Worm (Caenorhabditis elegans) whole organism, L1 larva: ENCODE data around the gene odd-2.

ENCODE experiments used
- C04F5.9 ChIP-seq: sonication (generic microtip); optimal IDR thresholded peaks from 2 replicates; lab custom pipeline; 2016; ENCODE audit warnings: missing genetic modification characterization, missing compliant biosample characterization
- C34B4.2 ChIP-seq: sonication (generic microtip); optimal IDR thresholded peaks from 2 replicates; lab custom pipeline; 2017; ENCODE audit warnings: mild to moderate bottlenecking, missing genetic modification characterization, missing compliant biosample characterization
- Y116A8C.19 ChIP-seq: sonication (generic microtip); optimal IDR thresholded peaks from 2 replicates; lab custom pipeline; 2016; ENCODE audit warnings: missing compliant biosample characterization, missing genetic modification characterization, borderline replicate concordance
- aha-1 ChIP-seq: fragments of 150-350 bp; optimal IDR thresholded peaks from 2 replicates; lab custom pipeline; 2014; ENCODE audit warnings: missing biosample characterization, missing genetic modification characterization
- aly-2 ChIP-seq: fragments of 150-350 bp; optimal IDR thresholded peaks from 2 replicates; lab custom pipeline; 2014; ENCODE audit warnings: missing biosample characterization, missing genetic modification characterization
- ceh-63 ChIP-seq: fragments of 200-800 bp; sonication (Bioruptor generic); optimal IDR thresholded peaks from 2 replicates; lab custom pipeline; 2018; ENCODE audit warnings: mild to moderate bottlenecking, missing genetic modification characterization, missing compliant biosample characterization
- ceh-8 ChIP-seq: fragments of 200-800 bp; sonication (Bioruptor generic); optimal IDR thresholded peaks from 2 replicates; lab custom pipeline; 2018; ENCODE audit warnings: mild to moderate bottlenecking, missing genetic modification characterization, moderate library complexity, missing compliant biosample characterization
- ceh-90 ChIP-seq: sonication (generic microtip); optimal IDR thresholded peaks from 2 replicates; lab custom pipeline; 2016; ENCODE audit warnings: missing genetic modification characterization, missing compliant biosample characterization
- dsc-1 ChIP-seq: sonication (generic microtip); optimal IDR thresholded peaks from 2 replicates; lab custom pipeline; 2016; ENCODE audit warnings: mild to moderate bottlenecking, missing genetic modification characterization, missing compliant biosample characterization
- efl-1 ChIP-seq, 4 experiments: fragments of 150-350 bp; optimal IDR thresholded peaks in 3 of 4; peaks in 1 of 4; 1 replicate in 1 of 4; 2 replicates in 3 of 4; lab custom pipeline; 2014; ENCODE audit warnings: missing biosample characterization in 2 of 4, missing genetic modification characterization in 2 of 4, missing genetic modification reagents in 2 of 4
- egl-27 ChIP-seq, 2 experiments: fragments of 150-350 bp in 1 of 2; sonication (generic microtip); optimal IDR thresholded peaks; 3 replicates each; lab custom pipeline; 2017 to 2018; ENCODE audit warnings: missing biosample characterization in 2 of 2, missing genetic modification characterization in 2 of 2, missing genetic modification reagents in 2 of 2
- elt-2 ChIP-seq: sonication (generic microtip); optimal IDR thresholded peaks from 2 replicates; lab custom pipeline; 2016; ENCODE audit warnings: missing genetic modification characterization, mild to moderate bottlenecking, inconsistent platforms, missing compliant biosample characterization, missing genetic modification reagents
- ets-5 ChIP-seq: fragments of 200-800 bp; sonication (Bioruptor generic); IDR thresholded peaks from 2 replicates; pipeline ENCODE4 v1.3.6; 2022; ENCODE audit warnings: missing genetic modification characterization, missing compliant biosample characterization
- grh-1 ChIP-seq: fragments of 200-800 bp; sonication (Bioruptor generic); IDR thresholded peaks from 2 replicates; pipeline ENCODE4 v1.3.6; 2022; ENCODE audit warnings: missing genetic modification reagents, missing genetic modification characterization, missing compliant biosample characterization
- irx-1 ChIP-seq: sonication (generic microtip); optimal IDR thresholded peaks from 2 replicates; lab custom pipeline; 2016; ENCODE audit warnings: missing genetic modification characterization, missing compliant biosample characterization
- jun-1 ChIP-seq: fragments of 150-350 bp; optimal IDR thresholded peaks from 2 replicates; lab custom pipeline; 2014; ENCODE audit warnings: missing biosample characterization, missing genetic modification reagents, missing genetic modification characterization
- lin-14 ChIP-seq: fragments of 200-800 bp; sonication (Bioruptor generic); optimal IDR thresholded peaks from 2 replicates; lab custom pipeline; 2018; ENCODE audit warnings: mild to moderate bottlenecking, missing genetic modification characterization, moderate library complexity, missing compliant biosample characterization
- lin-35 ChIP-seq, 2 experiments: fragments of 150-350 bp; optimal IDR thresholded peaks; 2 replicates each; lab custom pipeline; 2014; ENCODE audit warnings: missing biosample characterization in 2 of 2, missing genetic modification characterization in 2 of 2, missing genetic modification reagents in 2 of 2
- lir-3 ChIP-seq: sonication (generic microtip); optimal IDR thresholded peaks from 2 replicates; lab custom pipeline; 2016; ENCODE audit warnings: mild to moderate bottlenecking, missing genetic modification characterization, moderate library complexity, missing compliant biosample characterization; ENCODE audit not compliant: poor library complexity
- mab-9 ChIP-seq: fragments of 200-800 bp; sonication (Bioruptor generic); IDR thresholded peaks from 2 replicates; pipeline ENCODE4 v1.3.6; 2022; ENCODE audit warnings: missing genetic modification reagents, missing genetic modification characterization, missing compliant biosample characterization
- mdl-1 ChIP-seq, 2 experiments: fragments of 150-350 bp; optimal IDR thresholded peaks; 2 replicates each; lab custom pipeline; 2014 to 2017; ENCODE audit warnings: missing biosample characterization in 2 of 2, missing genetic modification characterization in 2 of 2, inconsistent platforms in 1 of 2
- mef-2 ChIP-seq: fragments of 150-350 bp; optimal IDR thresholded peaks from 2 replicates; lab custom pipeline; 2014; ENCODE audit warnings: missing biosample characterization, missing genetic modification characterization
- mep-1 ChIP-seq: fragments of 150-350 bp; optimal IDR thresholded peaks from 2 replicates; lab custom pipeline; 2014; ENCODE audit warnings: missing biosample characterization, missing genetic modification characterization
- nhr-12 ChIP-seq: sonication (generic microtip); optimal IDR thresholded peaks from 2 replicates; lab custom pipeline; 2017; ENCODE audit warnings: missing biosample characterization, missing genetic modification characterization
- nhr-20 ChIP-seq: sonication (generic microtip); optimal IDR thresholded peaks from 2 replicates; lab custom pipeline; 2016; ENCODE audit warnings: mild to moderate bottlenecking, missing genetic modification characterization, missing compliant biosample characterization
- nhr-237 ChIP-seq: fragments of 150-350 bp; optimal IDR thresholded peaks from 2 replicates; lab custom pipeline; 2014; ENCODE audit warnings: missing biosample characterization, missing genetic modification characterization
- nhr-47 ChIP-seq: sonication (generic microtip); optimal IDR thresholded peaks from 2 replicates; lab custom pipeline; 2016; ENCODE audit warnings: mild to moderate bottlenecking, missing genetic modification characterization, moderate library complexity, missing compliant biosample characterization
- nhr-71 ChIP-seq: sonication (generic microtip); optimal IDR thresholded peaks from 2 replicates; lab custom pipeline; 2016; ENCODE audit warnings: mild to moderate bottlenecking, missing genetic modification characterization, moderate library complexity, missing compliant biosample characterization
- nhr-77 ChIP-seq: fragments of 150-350 bp; optimal IDR thresholded peaks from 2 replicates; lab custom pipeline; 2014; ENCODE audit warnings: missing biosample characterization, missing genetic modification characterization
- nhr-84 ChIP-seq: sonication (generic microtip); optimal IDR thresholded peaks from 2 replicates; lab custom pipeline; 2017; ENCODE audit warnings: missing biosample characterization, missing genetic modification characterization
- pag-3 ChIP-seq: sonication (generic microtip); optimal IDR thresholded peaks from 2 replicates; lab custom pipeline; 2017; ENCODE audit warnings: missing genetic modification characterization, mild to moderate bottlenecking, missing compliant biosample characterization, antibody characterized with exemption, borderline replicate concordance; ENCODE audit not compliant: insufficient read depth
- pqm-1 ChIP-seq: sonication (generic microtip); optimal IDR thresholded peaks from 3 replicates; lab custom pipeline; 2017; ENCODE audit warnings: missing biosample characterization, missing genetic modification characterization
- rnt-1 ChIP-seq: sonication (generic microtip); optimal IDR thresholded peaks from 2 replicates; lab custom pipeline; 2016; ENCODE audit warnings: mild to moderate bottlenecking, missing genetic modification characterization, moderate library complexity, missing compliant biosample characterization
- sox-4 ChIP-seq: sonication (generic microtip); optimal IDR thresholded peaks from 2 replicates; lab custom pipeline; 2016; ENCODE audit warnings: missing genetic modification characterization, missing compliant biosample characterization
- sptf-1 ChIP-seq: fragments of 150-350 bp; optimal IDR thresholded peaks from 2 replicates; lab custom pipeline; 2014; ENCODE audit warnings: missing biosample characterization, missing genetic modification characterization
- sup-37 ChIP-seq: fragments of 200-800 bp; sonication (Bioruptor generic); optimal IDR thresholded peaks from 2 replicates; lab custom pipeline; 2018; ENCODE audit warnings: mild to moderate bottlenecking, missing genetic modification characterization, missing compliant biosample characterization
- swsn-7 ChIP-seq: sonication (generic microtip); optimal IDR thresholded peaks from 2 replicates; lab custom pipeline; 2016; ENCODE audit warnings: missing genetic modification characterization, missing compliant biosample characterization
- tbx-2 ChIP-seq: sonication (generic microtip); optimal IDR thresholded peaks from 2 replicates; lab custom pipeline; 2016; ENCODE audit warnings: missing genetic modification characterization, missing compliant biosample characterization
- tlp-1 ChIP-seq: fragments of 150-350 bp; optimal IDR thresholded peaks from 2 replicates; lab custom pipeline; 2014; ENCODE audit warnings: missing biosample characterization, missing genetic modification characterization
- unc-62 ChIP-seq: fragments of 150-350 bp; optimal IDR thresholded peaks from 2 replicates; lab custom pipeline; 2014; ENCODE audit warnings: missing biosample characterization, missing genetic modification reagents, missing genetic modification characterization
- vab-15 ChIP-seq: sonication (generic microtip); optimal IDR thresholded peaks from 2 replicates; lab custom pipeline; 2017; ENCODE audit warnings: missing genotype, mild to moderate bottlenecking, missing genetic modification characterization, missing compliant biosample characterization
- xbp-1 ChIP-seq: sonication (generic microtip); optimal IDR thresholded peaks from 2 replicates; lab custom pipeline; 2016; ENCODE audit warnings: missing genetic modification characterization, missing compliant biosample characterization
- zag-1 ChIP-seq: fragments of 150-350 bp; optimal IDR thresholded peaks from 2 replicates; lab custom pipeline; 2014; ENCODE audit warnings: missing biosample characterization, missing genetic modification characterization
- zip-4 ChIP-seq: fragments of 200-800 bp; sonication (Bioruptor generic); optimal IDR thresholded peaks from 2 replicates; lab custom pipeline; 2018; ENCODE audit warnings: mild to moderate bottlenecking, missing genetic modification characterization, moderate library complexity, missing compliant biosample characterization
- ztf-11 ChIP-seq, 2 experiments: sonication (generic microtip); optimal IDR thresholded peaks; 2 replicates each; lab custom pipeline; 2016 to 2017; ENCODE audit warnings: missing genetic modification characterization in 2 of 2, missing biosample characterization in 1 of 2, missing compliant biosample characterization in 1 of 2

The odd-2 gene

DNA sequence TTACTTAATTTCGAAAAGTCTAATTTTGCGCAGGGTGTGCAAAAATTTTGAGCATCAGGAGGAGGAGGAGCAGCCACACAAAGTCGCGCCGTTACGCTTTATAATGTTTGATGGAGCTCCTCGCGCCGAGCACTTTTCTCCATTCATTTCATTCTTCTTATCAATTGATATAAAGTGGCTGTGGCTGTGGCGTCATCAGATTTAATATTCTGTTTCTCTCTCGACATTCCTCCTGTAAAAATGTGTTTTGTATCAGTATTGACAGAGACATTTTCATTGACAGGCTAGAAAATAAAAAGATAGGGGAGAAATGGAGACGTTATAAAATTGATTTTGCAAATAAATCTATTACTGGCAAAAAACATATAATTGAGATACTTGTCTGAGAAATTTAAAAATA, 31.1 kb downstream of the odd-2 start:
- no peak for TF ChIP-seq jun-1 (tag; lab: Kevin White, UChicago)
- no peak for TF ChIP-seq Y116A8C.19 (tag; lab: Kevin White, UChicago)
- no peak for TF ChIP-seq ceh-63
- no peak for TF ChIP-seq aly-2 (tag; lab: Kevin White, UChicago)
- TF ChIP-seq ztf-11 (tag; optimal IDR thresholded peaks at IDR 0.05; lab: Kevin White, UChicago): no peak
- no peak for TF ChIP-seq ets-5 (GFP tag; lab: Robert Waterston, UW)
- no peak for TF ChIP-seq C04F5.9 (tag; lab: Kevin White, UChicago)
- no peak for TF ChIP-seq sup-37 (GFP tag; lab: Kevin White, UChicago)
- peak; percentile 42 for TF ChIP-seq nhr-77 (tag; lab: Kevin White, UChicago)
- peak; percentile 53 for TF ChIP-seq elt-2 (tag; lab: Kevin White, UChicago)
- no peak for TF ChIP-seq efl-1 (optimal IDR thresholded peaks at IDR 0.05; lab: Kevin White, UChicago)
- TF ChIP-seq efl-1 (GFP tag; optimal IDR thresholded peaks at IDR 0.05 in 1 of 2; lab: Kevin White, UChicago): peak in 1 of 2 experiments; percentile 27
- no peak for TF ChIP-seq aha-1 (tag; lab: Kevin White, UChicago)
- peak in 1 of 2 experiments; percentile 19 for TF ChIP-seq lin-35 (GFP tag; optimal IDR thresholded peaks at IDR 0.05; lab: Kevin White, UChicago)
- TF ChIP-seq nhr-20 (tag; lab: Kevin White, UChicago): peak; percentile 1
- no peak for TF ChIP-seq grh-1
- no peak for TF ChIP-seq ceh-8 (GFP tag; lab: Kevin White, UChicago)
- peak; percentile 15 for TF ChIP-seq nhr-71 (tag; lab: Kevin White, UChicago)
- no peak for TF ChIP-seq lir-3 (tag; lab: Kevin White, UChicago)
- TF ChIP-seq xbp-1 (tag; lab: Kevin White, UChicago): no peak
- no peak for TF ChIP-seq nhr-47 (tag; lab: Kevin White, UChicago)
- no peak for TF ChIP-seq vab-15 (tag; lab: Kevin White, UChicago)
- no peak for TF ChIP-seq mdl-1 (tag; optimal IDR thresholded peaks at IDR 0.05; lab: Kevin White, UChicago)
- TF ChIP-seq nhr-12 (tag; lab: Kevin White, UChicago): no peak
- TF ChIP-seq zag-1 (tag; lab: Kevin White, UChicago): no peak
- TF ChIP-seq sptf-1 (tag; lab: Kevin White, UChicago): no peak
- TF ChIP-seq unc-62: no peak
- TF ChIP-seq tbx-2 (tag; lab: Kevin White, UChicago): no peak
- TF ChIP-seq swsn-7 (tag; lab: Kevin White, UChicago): no peak
- no peak for TF ChIP-seq zip-4 (GFP tag; lab: Kevin White, UChicago)
- no peak for TF ChIP-seq nhr-84 (tag; lab: Kevin White, UChicago)
- no peak for TF ChIP-seq C34B4.2
- peak; percentile 2 for TF ChIP-seq lin-14
- no peak for TF ChIP-seq mef-2 (tag; lab: Kevin White, UChicago)
- no peak for TF ChIP-seq tlp-1 (tag; lab: Kevin White, UChicago)
- no peak for TF ChIP-seq dsc-1 (tag; lab: Kevin White, UChicago)
- TF ChIP-seq mab-9 (GFP tag; lab: Robert Waterston, UW): no peak
- no peak for TF ChIP-seq nhr-237 (tag; lab: Kevin White, UChicago)
- no peak for TF ChIP-seq mep-1 (tag; lab: Kevin White, UChicago)
- no peak for TF ChIP-seq irx-1 (tag; lab: Kevin White, UChicago)
- no peak for TF ChIP-seq pag-3 (tag; lab: Kevin White, UChicago)
- no peak for TF ChIP-seq egl-27 (tag; optimal IDR thresholded peaks at IDR 0.05; lab: Kevin White, UChicago)
- TF ChIP-seq ceh-90 (tag; lab: Kevin White, UChicago): no peak
- TF ChIP-seq rnt-1 (tag; lab: Kevin White, UChicago): no peak
- no peak for TF ChIP-seq sox-4 (tag; lab: Kevin White, UChicago)
- no peak for TF ChIP-seq pqm-1
